Worm (Caenorhabditis elegans) whole organism, young adult: ENCODE data around the gene Y17G7B.18.

Experiments used
- let-526 ChIP-seq: fragments of 200-800 bp; sonication (Bioruptor generic); IDR thresholded peaks from 2 replicates; pipeline ENCODE4 v1.3.6; 2022; ENCODE audit warnings: missing genetic modification reagents, missing genetic modification characterization, missing compliant biosample characterization
- nhr-179 ChIP-seq: sonication (generic microtip); optimal IDR thresholded peaks from 2 replicates; lab custom pipeline; 2016; ENCODE audit warnings: mild to moderate bottlenecking, missing genetic modification characterization, missing compliant biosample characterization

Y17G7B.18 gene

DNA sequence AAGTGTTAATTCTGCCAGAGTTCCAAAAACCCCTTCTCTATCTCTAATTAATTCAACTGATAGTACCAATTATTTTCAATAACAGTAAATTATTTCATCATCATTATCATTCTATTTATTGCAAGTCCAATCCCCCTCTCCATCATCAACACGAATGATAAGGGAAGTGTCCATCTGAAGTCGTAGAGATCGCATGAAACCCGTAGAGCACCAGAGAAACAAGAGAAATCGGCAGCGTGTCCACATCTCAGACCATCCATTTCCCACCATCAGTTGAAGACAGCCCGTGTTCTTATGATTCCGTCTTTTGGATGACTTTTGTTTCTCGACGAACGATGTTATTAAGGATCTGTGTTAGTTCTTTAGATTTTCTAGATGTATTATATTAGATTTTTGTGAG, 54.2 kb downstream of the Y17G7B.18 start (continued):
- TF ChIP-seq nhr-179 (tag; lab: Kevin White, UChicago) (no peak), let-526 (no peak)
